Worm (Caenorhabditis elegans) whole organism, early embryonic: ENCODE measurements around the gene R151.10.

Experiments used
- B0310.2 ChIP-seq: sonication (generic microtip); optimal IDR thresholded peaks from 2 replicates; lab custom pipeline; 2016; ENCODE audit warnings: mild to moderate bottlenecking, missing genetic modification characterization, missing compliant biosample characterization
- F13C5.2 ChIP-seq: sonication (generic microtip); optimal IDR thresholded peaks from 2 replicates; lab custom pipeline; 2017; ENCODE audit warnings: mild to moderate bottlenecking, missing genetic modification characterization, inconsistent platforms, missing compliant biosample characterization
- aly-1 ChIP-seq: sonication (generic microtip); optimal IDR thresholded peaks from 2 replicates; lab custom pipeline; 2016; ENCODE audit warnings: missing genetic modification characterization, missing compliant biosample characterization
- ama-1 ChIP-seq: fragments of 150-350 bp; optimal IDR thresholded peaks from 2 replicates; lab custom pipeline; 2014
- ceh-13 ChIP-seq: fragments of 200-800 bp; sonication (Bioruptor generic); optimal IDR thresholded peaks from 2 replicates; lab custom pipeline; 2018; ENCODE audit warnings: mild to moderate bottlenecking, missing genetic modification characterization, missing compliant biosample characterization
- ceh-36 ChIP-seq: sonication (generic microtip); optimal IDR thresholded peaks from 2 replicates; lab custom pipeline; 2016; ENCODE audit warnings: missing genetic modification characterization, inconsistent platforms, missing compliant biosample characterization
- ets-7 ChIP-seq: sonication (generic microtip); optimal IDR thresholded peaks from 2 replicates; lab custom pipeline; 2016; ENCODE audit warnings: missing genotype, missing genetic modification characterization, missing compliant biosample characterization
- flt-1 ChIP-seq: fragments of 200-800 bp; sonication (Bioruptor generic); IDR thresholded peaks from 2 replicates; pipeline ENCODE4 v1.3.6; 2022; ENCODE audit warnings: missing genetic modification characterization, missing compliant biosample characterization
- hmbx-1 ChIP-seq: sonication (generic microtip); optimal IDR thresholded peaks from 2 replicates; lab custom pipeline; 2016; ENCODE audit warnings: mild to moderate bottlenecking, missing genetic modification characterization, missing compliant biosample characterization
- hmg-4 ChIP-seq: fragments of 200-800 bp; sonication (Bioruptor generic); optimal IDR thresholded peaks from 2 replicates; lab custom pipeline; 2018; ENCODE audit warnings: mild to moderate bottlenecking, missing genetic modification characterization, missing compliant biosample characterization
- hnd-1 ChIP-seq: sonication (generic microtip); optimal IDR thresholded peaks from 2 replicates; lab custom pipeline; 2016; ENCODE audit warnings: missing genetic modification characterization, missing compliant biosample characterization
- pes-1 ChIP-seq: fragments of 200-800 bp; sonication (Bioruptor generic); IDR thresholded peaks from 2 replicates; pipeline ENCODE4 v1.3.6; 2022; ENCODE audit warnings: missing genetic modification reagents, missing genetic modification characterization, missing compliant biosample characterization
- scrt-1 ChIP-seq: fragments of 200-800 bp; sonication (Bioruptor generic); IDR thresholded peaks from 2 replicates; pipeline ENCODE4 v1.3.6; 2022; ENCODE audit warnings: missing genetic modification characterization, missing compliant biosample characterization
- sea-1 ChIP-seq: fragments of 200-800 bp; sonication (Bioruptor generic); conservative IDR thresholded peaks from 2 replicates; pipeline ENCODE4 v1.3.6; 2022; ENCODE audit warnings: missing genetic modification characterization, missing compliant biosample characterization
- tbx-11 ChIP-seq: fragments of 200-800 bp; sonication (Bioruptor generic); IDR thresholded peaks from 2 replicates; pipeline ENCODE4 v1.3.6; 2022; ENCODE audit warnings: missing genetic modification characterization, missing compliant biosample characterization
- tbx-37 ChIP-seq: fragments of 200-800 bp; sonication (Bioruptor generic); conservative IDR thresholded peaks from 2 replicates; pipeline ENCODE4 v1.3.6; 2022; ENCODE audit warnings: missing genetic modification reagents, missing genetic modification characterization, missing compliant biosample characterization
- tra-4 ChIP-seq: sonication (generic microtip); optimal IDR thresholded peaks from 2 replicates; lab custom pipeline; 2017; ENCODE audit warnings: missing genetic modification characterization, missing compliant biosample characterization

R151.10 gene

ce11 chrIII:7239416-7239815, 8.7 kb upstream of the R151.10 start:
- TF ChIP-seq sea-1 (GFP tag; lab: Robert Waterston, UW) (no peak), hmg-4 (GFP tag; lab: Kevin White, UChicago) (no peak), ceh-13 (GFP tag; lab: Kevin White, UChicago) (no peak), scrt-1 (GFP tag; lab: Robert Waterston, UW) (no peak), ama-1 (lab: Kevin White, UChicago) (no peak), hmbx-1 (tag; lab: Kevin White, UChicago) (no peak), tra-4 (no peak), pes-1 (GFP tag; lab: Robert Waterston, UW) (no peak), aly-1 (tag; lab: Kevin White, UChicago) (no peak)

- TF ChIP-seq hmg-4 (GFP tag; lab: Kevin White, UChicago) (no peak), sea-1 (GFP tag; lab: Robert Waterston, UW) (no peak), F13C5.2 (tag; lab: Kevin White, UChicago) (no peak), flt-1 (GFP tag; lab: Robert Waterston, UW) (no peak), ama-1 (lab: Kevin White, UChicago) (no peak), hmbx-1 (tag; lab: Kevin White, UChicago) (no peak), B0310.2 (tag; lab: Kevin White, UChicago) (no peak), tbx-11 (GFP tag; lab: Robert Waterston, UW) (no peak), ceh-13 (GFP tag; lab: Kevin White, UChicago) (no peak), tbx-37 (no peak), ets-7 (tag; lab: Kevin White, UChicago) (no peak), ceh-36 (tag; lab: Kevin White, UChicago) (no peak), tra-4 (no peak), hnd-1 (tag; lab: Kevin White, UChicago) (no peak), scrt-1 (GFP tag; lab: Robert Waterston, UW) (no peak), aly-1 (tag; lab: Kevin White, UChicago) (no peak), pes-1 (GFP tag; lab: Robert Waterston, UW) (no peak)
Measured at ce11 chrIII:7238727-7239126, 8.0 kb upstream of the R151.10 start, which contains the start of gene pars-1. TSS of gene pars-1 (plus strand) at chrIII:7239027.

- TF ChIP-seq hmg-4 (GFP tag; lab: Kevin White, UChicago) (no peak), tbx-37 (no peak), sea-1 (GFP tag; lab: Robert Waterston, UW) (no peak), flt-1 (GFP tag; lab: Robert Waterston, UW) (no peak), B0310.2 (tag; lab: Kevin White, UChicago) (no peak), tbx-11 (GFP tag; lab: Robert Waterston, UW) (no peak), pes-1 (GFP tag; lab: Robert Waterston, UW) (no peak), aly-1 (tag; lab: Kevin White, UChicago) (no peak), scrt-1 (GFP tag; lab: Robert Waterston, UW) (no peak), hnd-1 (tag; lab: Kevin White, UChicago) (no peak), ceh-36 (tag; lab: Kevin White, UChicago) (no peak), F13C5.2 (tag; lab: Kevin White, UChicago) (no peak), tra-4 (no peak), ets-7 (tag; lab: Kevin White, UChicago) (no peak), ama-1 (lab: Kevin White, UChicago) (no peak), hmbx-1 (tag; lab: Kevin White, UChicago) (no peak), ceh-13 (GFP tag; lab: Kevin White, UChicago) (no peak)
Measured at ce11 chrIII:7234148-7234547, 3.4 kb upstream of the R151.10 start, which contains the start of gene ndus-8. TSS of gene ndus-8 (minus strand) at chrIII:7234202.

- TF ChIP-seq ets-7 (tag; lab: Kevin White, UChicago) (no peak), sea-1 (GFP tag; lab: Robert Waterston, UW) (no peak), ama-1 (lab: Kevin White, UChicago) (no peak), hmbx-1 (tag; lab: Kevin White, UChicago) (no peak), hmg-4 (GFP tag; lab: Kevin White, UChicago) (no peak), tbx-11 (GFP tag; lab: Robert Waterston, UW) (no peak), hnd-1 (tag; lab: Kevin White, UChicago) (no peak), scrt-1 (GFP tag; lab: Robert Waterston, UW) (no peak)
Measured at ce11 chrIII:7232782-7233181, 2.0 kb upstream of the R151.10 start, which contains the start of gene adr-2. TSS of gene adr-2 (minus strand) at chrIII:7232882.

ce11 chrIII:7229687-7230086, 1.1 kb downstream of the R151.10 start, which contains the start of gene R151.8:
TSS of gene R151.8 (minus strand) at chrIII:7229787.
- TF ChIP-seq ceh-36 (tag; lab: Kevin White, UChicago) (no peak), flt-1 (GFP tag; lab: Robert Waterston, UW) (no peak), B0310.2 (tag; lab: Kevin White, UChicago) (no peak), pes-1 (GFP tag; lab: Robert Waterston, UW) (no peak), hmbx-1 (tag; lab: Kevin White, UChicago) (no peak), tra-4 (no peak), F13C5.2 (tag; lab: Kevin White, UChicago) (no peak), tbx-11 (GFP tag; lab: Robert Waterston, UW) (no peak), ets-7 (tag; lab: Kevin White, UChicago) (no peak), aly-1 (tag; lab: Kevin White, UChicago) (no peak)

ce11 chrIII:7226607-7227006, 4.1 kb downstream of the R151.10 start, which contains the start of gene hsp-75:
TSS of gene hsp-75 (minus strand) at chrIII:7226707.
- TF ChIP-seq hmg-4 (GFP tag; lab: Kevin White, UChicago) = no peak
- no peak for TF ChIP-seq ceh-36 (tag; lab: Kevin White, UChicago)
- no peak for TF ChIP-seq B0310.2 (tag; lab: Kevin White, UChicago)
- TF ChIP-seq pes-1 (GFP tag; lab: Robert Waterston, UW) = no peak
- TF ChIP-seq scrt-1 (GFP tag; lab: Robert Waterston, UW) = no peak
- no peak for TF ChIP-seq ama-1 (lab: Kevin White, UChicago)
- no peak for TF ChIP-seq tbx-37
- TF ChIP-seq hnd-1 (tag; lab: Kevin White, UChicago) = no peak
- no peak for TF ChIP-seq aly-1 (tag; lab: Kevin White, UChicago)
- no peak for TF ChIP-seq F13C5.2 (tag; lab: Kevin White, UChicago)
- TF ChIP-seq ets-7 (tag; lab: Kevin White, UChicago) = no peak
- no peak for TF ChIP-seq sea-1 (GFP tag; lab: Robert Waterston, UW)
- no peak for TF ChIP-seq flt-1 (GFP tag; lab: Robert Waterston, UW)
- TF ChIP-seq tbx-11 (GFP tag; lab: Robert Waterston, UW) = no peak
- no peak for TF ChIP-seq hmbx-1 (tag; lab: Kevin White, UChicago)
- no peak for TF ChIP-seq tra-4
- no peak for TF ChIP-seq ceh-13 (GFP tag; lab: Kevin White, UChicago)
